Worm (Caenorhabditis elegans) whole organism, L4/young adult: Measurements from ENCODE around the gene ndab-2.

Source experiments
- W03F9.2 ChIP-seq: fragments of 150-350 bp; optimal IDR thresholded peaks from 2 replicates; lab custom pipeline; 2014; ENCODE audit warnings: missing biosample characterization, missing genetic modification characterization
- dao-5 ChIP-seq: sonication (generic microtip); optimal IDR thresholded peaks from 2 replicates; lab custom pipeline; 2016; ENCODE audit warnings: missing genotype, missing genetic modification characterization, moderate library complexity, missing compliant biosample characterization
- him-1 ChIP-seq: sonication (generic microtip); optimal IDR thresholded peaks from 2 replicates; lab custom pipeline; 2016; ENCODE audit warnings: missing genotype, missing genetic modification reagents, missing genetic modification characterization, missing compliant biosample characterization

- TF ChIP-seq him-1 (tag; lab: Kevin White, UChicago) = no peak
- TF ChIP-seq dao-5 (tag; lab: Kevin White, UChicago) = no peak
- no peak for TF ChIP-seq W03F9.2 (tag; lab: Kevin White, UChicago)
Observed at ce11 chrIII:7148191-7148590, 32.4 kb upstream of the ndab-2 start.
